Worm (Caenorhabditis elegans) whole organism, L4/young adult: Measurements from ENCODE around the gene ZK930.4.

Source experiments
- W03F9.2 ChIP-seq: fragments of 150-350 bp; optimal IDR thresholded peaks from 2 replicates; lab custom pipeline; 2014; ENCODE audit warnings: missing biosample characterization, missing genetic modification characterization
- dao-5 ChIP-seq: sonication (generic microtip); optimal IDR thresholded peaks from 2 replicates; lab custom pipeline; 2016; ENCODE audit warnings: missing genotype, missing genetic modification characterization, moderate library complexity, missing compliant biosample characterization
- him-1 ChIP-seq: sonication (generic microtip); optimal IDR thresholded peaks from 2 replicates; lab custom pipeline; 2016; ENCODE audit warnings: missing genotype, missing genetic modification reagents, missing genetic modification characterization, missing compliant biosample characterization

ce11 chrII:11954811-11955210 is 48.5 kb downstream of the ZK930.4 start:
- TF ChIP-seq him-1 (tag; lab: Kevin White, UChicago) (no peak), dao-5 (tag; lab: Kevin White, UChicago) (no peak), W03F9.2 (no peak)
